Worm (Caenorhabditis elegans): ENCODE results near the gene his-3.

DNA sequence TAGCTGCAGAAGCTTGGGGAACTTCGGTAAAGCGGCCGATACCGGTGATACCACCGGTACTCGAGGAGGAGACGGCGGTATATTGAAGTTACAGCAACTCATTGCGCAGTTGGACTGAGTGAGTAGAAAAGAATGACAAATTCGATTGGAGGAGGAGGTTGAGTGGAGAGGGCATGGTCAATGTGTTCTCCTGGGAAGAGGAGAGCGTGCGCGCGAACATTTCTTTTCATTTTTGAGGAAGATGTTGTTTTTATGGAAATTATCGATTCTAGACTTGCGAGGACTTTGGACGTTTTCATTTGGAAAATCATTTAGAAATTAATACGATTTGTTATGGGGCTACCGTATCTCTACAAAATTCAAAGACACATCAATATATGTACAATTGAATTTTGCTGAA, 11.4 kb upstream of the his-3 start:
- TF ChIP-seq him-1 (tag; optimal IDR thresholded peaks at IDR 0.05): no peak
- no peak for TF ChIP-seq W03F9.2 (tag; optimal IDR thresholded peaks at IDR 0.05)
